Worm (Caenorhabditis elegans): ENCODE measurements around the gene hint-3.

DNA sequence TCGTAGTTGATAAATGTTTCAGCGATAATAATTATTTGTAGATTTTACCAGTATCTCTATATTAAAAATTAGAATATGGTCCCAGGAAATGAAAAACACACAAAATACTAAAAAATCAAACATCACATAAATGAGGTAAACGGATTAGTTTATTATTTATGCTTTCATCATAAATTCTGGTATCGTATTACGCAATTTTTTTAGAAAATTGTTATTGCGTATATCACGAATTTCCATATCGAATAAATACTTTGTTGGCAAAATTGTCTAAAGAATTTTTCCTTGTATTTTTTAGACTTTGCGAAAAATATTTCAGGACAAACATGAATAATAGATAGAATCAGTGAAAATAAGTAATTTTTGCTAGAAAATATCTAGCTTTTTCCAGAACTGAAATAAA, 34.1 kb upstream of the hint-3 start:
- TF ChIP-seq tab-1 (GFP tag; IDR thresholded peaks at IDR 0.05) (no peak), med-1 (GFP tag; optimal IDR thresholded peaks at IDR 0.05; ENCODE audit: insufficient read depth) (no peak), cog-1 (tag; optimal IDR thresholded peaks at IDR 0.05) (no peak), ref-1 (GFP tag; conservative IDR thresholded peaks at IDR 0.05) (no peak), T22C8.4 (GFP tag; IDR thresholded peaks at IDR 0.05) (no peak)
